Fruit fly (Drosophila melanogaster) whole organism, prepupa: ENCODE results near the gene CG42238.

Experiments used
- CG10631 ChIP-seq: fragments of 200-800 bp; sonication (Bioruptor generic); optimal IDR thresholded peaks from 2 replicates; lab custom pipeline; 2016; ENCODE audit warnings: missing biosample characterization, missing genetic modification characterization
- CG3032 ChIP-seq: fragments of 200-800 bp; optimal IDR thresholded peaks from 2 replicates; lab custom pipeline; 2019; ENCODE audit warnings: missing biosample characterization, mild to moderate bottlenecking, missing genetic modification characterization, moderate library complexity
- CG32006 ChIP-seq: fragments of 200-800 bp; sonication (Bioruptor generic); optimal IDR thresholded peaks from 3 replicates; lab custom pipeline; 2017; ENCODE audit warnings: missing biosample characterization, mild to moderate bottlenecking, missing genetic modification characterization
- CG7368 ChIP-seq: fragments of 200-800 bp; sonication (Bioruptor generic); optimal IDR thresholded peaks from 3 replicates; lab custom pipeline; 2016; ENCODE audit warnings: missing biosample characterization, missing genetic modification characterization
- CG8119 ChIP-seq: fragments of 200-800 bp; sonication (Bioruptor generic); IDR thresholded peaks from 3 replicates; pipeline ENCODE4 v1.3.6; 2022; ENCODE audit warnings: missing biosample characterization, missing genetic modification characterization
- Ets96B ChIP-seq: fragments of 200-800 bp; optimal IDR thresholded peaks from 2 replicates; lab custom pipeline; 2019; ENCODE audit warnings: missing biosample characterization, mild to moderate bottlenecking, missing genetic modification characterization, moderate library complexity
- OdsH ChIP-seq: fragments of 200-800 bp; sonication (Bioruptor generic); optimal IDR thresholded peaks from 3 replicates; lab custom pipeline; 2016; ENCODE audit warnings: missing biosample characterization, missing genetic modification characterization
- achi ChIP-seq: fragments of 200-800 bp; sonication (Bioruptor generic); optimal IDR thresholded peaks from 3 replicates; lab custom pipeline; 2016; ENCODE audit warnings: missing biosample characterization, missing genetic modification characterization
- acj6 ChIP-seq: fragments of 200-800 bp; sonication (Bioruptor generic); optimal IDR thresholded peaks from 3 replicates; lab custom pipeline; 2016; ENCODE audit warnings: missing biosample characterization, missing genetic modification characterization
- net ChIP-seq: fragments of 200-800 bp; sonication (Bioruptor generic); optimal IDR thresholded peaks from 3 replicates; lab custom pipeline; 2016; ENCODE audit warnings: missing biosample characterization, missing genetic modification characterization
- vri ChIP-seq: fragments of 200-800 bp; sonication (Bioruptor generic); optimal IDR thresholded peaks from 3 replicates; lab custom pipeline; 2016; ENCODE audit warnings: missing biosample characterization, mild to moderate bottlenecking, missing genetic modification characterization

- no peak for TF ChIP-seq vri (GFP tag; lab: Kevin White, UChicago)
- TF ChIP-seq CG3032, result no peak
- TF ChIP-seq CG10631, result no peak
- TF ChIP-seq CG8119 (GFP tag; lab: Robert Waterston, UW), result no peak; the same call in 2 of the 3 replicates
- no peak for TF ChIP-seq CG7368 (GFP tag; lab: Kevin White, UChicago)
- no peak for TF ChIP-seq net (GFP tag; lab: Kevin White, UChicago)
- TF ChIP-seq Ets96B (tag; lab: Kevin White, UChicago), result no peak
- no peak for TF ChIP-seq acj6 (GFP tag; lab: Kevin White, UChicago)
- TF ChIP-seq achi (GFP tag; lab: Kevin White, UChicago), result no peak
- peak; percentile 62 for TF ChIP-seq CG32006
- TF ChIP-seq OdsH, result no peak
Measured at dm6 chr2L:21065889-21066288, 13.9 kb upstream of the CG42238 start.
